Worm (Caenorhabditis elegans): ENCODE data around the gene col-13.
A peak's percentile ranks its signal among the peaks of the same experiment; 100 is the strongest.

Gene col-13

DNA sequence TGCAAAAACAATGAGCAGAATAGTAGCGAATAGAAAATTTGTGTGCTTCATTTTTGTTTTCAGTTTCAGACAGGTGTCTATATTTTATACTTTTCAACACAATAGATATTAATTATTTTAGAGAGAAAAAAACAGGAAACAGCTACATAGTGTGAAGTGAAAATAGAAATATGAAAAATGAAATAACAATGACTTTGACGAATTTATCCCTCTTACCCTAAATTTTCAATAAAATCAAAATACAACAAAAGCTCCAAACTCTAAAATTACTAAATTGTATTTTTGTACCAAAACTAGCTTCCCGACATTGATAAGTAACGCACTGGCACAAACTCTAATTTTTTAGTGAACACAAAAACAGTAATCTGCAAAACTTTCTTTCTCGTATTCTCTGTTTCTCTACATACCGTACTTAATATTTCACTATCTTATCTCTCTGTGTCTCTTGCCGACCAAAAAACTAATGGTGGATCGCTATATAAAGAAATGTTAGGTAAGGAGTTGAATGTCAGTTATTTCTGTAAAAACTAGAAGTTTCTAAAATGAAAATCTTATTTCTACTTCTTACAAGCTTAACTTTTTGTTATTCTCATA lies 26.4 kb downstream of the col-13 start, which contains the start of the genes col-151 and ugt-1:
col-151 (minus strand) TSS at position 51 of the 594 bp plus-strand sequence.
ugt-1 (plus strand) TSS at position 491 of the 594 bp plus-strand sequence.
- TF ChIP-seq nfya-1 (tag; optimal IDR thresholded peaks at IDR 0.05; ENCODE audit: borderline replicate concordance, insufficient read depth): no peak
- TF ChIP-seq hmg-20 (GFP tag; IDR thresholded peaks at IDR 0.05): no peak
- peak; percentile 48 for TF ChIP-seq nhr-80 (tag; optimal IDR thresholded peaks at IDR 0.05)
- peak; percentile 82 for TF ChIP-seq hmg-1.2 (GFP tag; IDR thresholded peaks at IDR 0.05)
- no peak for TF ChIP-seq ztf-28 (GFP tag; IDR thresholded peaks at IDR 0.05)

DNA sequence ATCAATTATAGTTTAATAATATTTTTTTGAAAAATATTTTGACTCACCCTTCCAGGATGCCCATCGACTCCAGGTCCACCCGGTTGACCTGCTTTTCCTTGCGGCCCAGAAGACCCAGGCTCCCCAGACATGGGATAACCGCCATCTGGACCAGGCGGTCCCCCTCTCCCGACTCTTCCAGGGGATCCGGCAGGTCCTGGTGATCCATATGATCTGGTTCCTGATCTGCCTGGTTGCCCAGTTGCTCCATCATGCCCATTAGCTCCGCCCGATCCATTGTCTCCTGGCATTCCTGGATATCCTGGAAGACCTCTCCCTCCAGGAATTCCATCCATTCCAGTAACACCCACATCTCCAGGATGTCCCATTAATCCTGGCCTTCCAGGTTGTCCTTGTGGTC lies 28.0 kb downstream of the col-13 start:
- no peak for TF ChIP-seq athp-1 (tag; optimal IDR thresholded peaks at IDR 0.05)
- TF ChIP-seq lsl-1 (GFP tag; optimal IDR thresholded peaks at IDR 0.05): no peak
- TF ChIP-seq hsf-1 (GFP tag; IDR thresholded peaks at IDR 0.05): no peak
- no peak for TF ChIP-seq atf-7 (tag; optimal IDR thresholded peaks at IDR 0.05)
- no peak for TF ChIP-seq ztf-18 (tag; optimal IDR thresholded peaks at IDR 0.05)
- TF ChIP-seq mes-4 (tag; optimal IDR thresholded peaks at IDR 0.05): no peak
- no peak for TF ChIP-seq T07F8.4 (tag; optimal IDR thresholded peaks at IDR 0.05)
- TF ChIP-seq F49E8.2 (tag; optimal IDR thresholded peaks at IDR 0.05; ENCODE audit: insufficient read depth): no peak
- TF ChIP-seq hlh-12 (tag; optimal IDR thresholded peaks at IDR 0.05): no peak
- TF ChIP-seq ceh-91 (GFP tag; IDR thresholded peaks at IDR 0.05): no peak
- TF ChIP-seq attf-5 (GFP tag; optimal IDR thresholded peaks at IDR 0.05): no peak
- TF ChIP-seq sdz-38 (tag; optimal IDR thresholded peaks at IDR 0.05): no peak
- no peak for TF ChIP-seq ztf-25 (GFP tag; IDR thresholded peaks at IDR 0.05)
- no peak for TF ChIP-seq mel-28 (tag; optimal IDR thresholded peaks at IDR 0.05; ENCODE audit: borderline replicate concordance)

DNA sequence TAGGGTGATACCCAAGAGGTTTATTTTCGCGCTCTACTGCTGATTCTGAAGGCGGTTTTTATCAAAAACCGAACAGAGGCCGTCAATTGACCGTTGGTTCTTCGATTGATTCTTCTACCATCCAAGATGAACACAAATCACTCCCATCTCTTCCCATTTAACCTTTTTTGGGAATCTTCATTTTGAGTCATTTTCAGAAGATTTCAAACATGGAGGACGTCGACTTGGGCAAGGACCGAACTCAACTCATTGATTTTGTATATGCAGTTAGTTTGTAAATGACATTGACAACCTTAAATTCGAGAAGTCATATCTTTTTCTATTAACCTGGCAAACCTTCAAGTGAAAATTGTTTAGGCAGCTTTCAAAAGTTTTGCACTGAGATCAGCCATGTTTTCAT lies 33.4 kb downstream of the col-13 start, which contains the start of gene AC3.5:
AC3.5 (plus strand) TSS at position 210 of the 400 bp plus-strand sequence.
- TF ChIP-seq nhr-90 (tag; optimal IDR thresholded peaks at IDR 0.05) (no peak), lir-1 (GFP tag; conservative IDR thresholded peaks at IDR 0.05) (no peak), cebp-1 (GFP tag; IDR thresholded peaks at IDR 0.05) (no peak), cebp-1 (tag; optimal IDR thresholded peaks at IDR 0.05) (no peak), zim-3 (tag; optimal IDR thresholded peaks at IDR 0.05) (no peak), hlh-26 (GFP tag; conservative IDR thresholded peaks at IDR 0.05) (no peak), mes-4 (tag; optimal IDR thresholded peaks at IDR 0.05) (no peak), F23B12.7 (tag; optimal IDR thresholded peaks at IDR 0.05; ENCODE audit: insufficient read depth) (no peak)

DNA sequence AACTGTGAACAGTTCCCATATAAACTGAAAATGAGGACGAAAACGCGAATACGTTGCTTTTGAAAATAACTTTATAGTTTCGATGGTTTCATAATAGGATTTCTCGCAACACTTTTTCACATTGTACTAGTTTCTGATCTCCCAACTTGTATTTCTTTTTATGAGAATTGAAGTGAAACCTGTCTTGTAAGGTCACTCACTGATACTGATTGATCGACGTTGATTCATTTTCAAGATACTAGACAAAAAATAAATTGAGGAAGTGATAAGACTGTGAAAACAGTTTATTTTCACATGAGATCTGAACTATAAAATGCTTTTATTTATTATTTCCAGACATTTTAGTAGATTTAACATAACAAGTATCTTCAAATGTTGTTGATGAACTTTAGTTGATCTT lies 34.3 kb downstream of the col-13 start:
- TF ChIP-seq gei-17 (GFP tag; optimal IDR thresholded peaks at IDR 0.05) (no peak), Y79H2A.3 (GFP tag; conservative IDR thresholded peaks at IDR 0.05) (no peak), ceh-79 (tag; optimal IDR thresholded peaks at IDR 0.05) (no peak), rec-8 (tag; optimal IDR thresholded peaks at IDR 0.05) (no peak), attf-5 (GFP tag; optimal IDR thresholded peaks at IDR 0.05) (no peak), Y53G8AR.9 (GFP tag; conservative IDR thresholded peaks at IDR 0.05) (no peak), F57C9.4 (tag; optimal IDR thresholded peaks at IDR 0.05) (no peak), F23B12.7 (tag; optimal IDR thresholded peaks at IDR 0.05; ENCODE audit: insufficient read depth) (no peak), ztf-28 (GFP tag; IDR thresholded peaks at IDR 0.05) (no peak), ztf-25 (GFP tag; IDR thresholded peaks at IDR 0.05) (no peak), snpc-1.3 (tag; optimal IDR thresholded peaks at IDR 0.05; ENCODE audit: insufficient read depth) (no peak), F10E7.11 (tag; optimal IDR thresholded peaks at IDR 0.05) (no peak), Y53F4B.3 (GFP tag; IDR thresholded peaks at IDR 0.05) (no peak), atf-7 (tag; optimal IDR thresholded peaks at IDR 0.05) (no peak), K11D2.4 (GFP tag; IDR thresholded peaks at IDR 0.05) (no peak), D2030.7 (GFP tag; IDR thresholded peaks at IDR 0.05) (no peak), ztf-3 (GFP tag; optimal IDR thresholded peaks at IDR 0.05) (no peak), ceh-91 (GFP tag; IDR thresholded peaks at IDR 0.05) (no peak)
